Worm (Caenorhabditis elegans) whole organism, L1 larva: ENCODE data around the gene F07C6.2.

ENCODE experiments used
- aly-2 ChIP-seq: fragments of 150-350 bp; optimal IDR thresholded peaks from 2 replicates; lab custom pipeline; 2014; ENCODE audit warnings: missing biosample characterization, missing genetic modification characterization
- blmp-1 ChIP-seq: fragments of 150-350 bp; optimal IDR thresholded peaks from 2 replicates; lab custom pipeline; 2014; ENCODE audit warnings: missing biosample characterization, missing genetic modification characterization
- elt-2 ChIP-seq: sonication (generic microtip); optimal IDR thresholded peaks from 2 replicates; lab custom pipeline; 2016; ENCODE audit warnings: missing genetic modification characterization, mild to moderate bottlenecking, inconsistent platforms, missing compliant biosample characterization, missing genetic modification reagents
- elt-3 ChIP-seq, 6 experiments: fragments of 150-350 bp in 1 of 6; sonication (generic microtip); optimal IDR thresholded peaks; 2 replicates each; lab custom pipeline; 2017 to 2018; ENCODE audit warnings: missing biosample characterization in 6 of 6, missing genetic modification characterization in 6 of 6, inconsistent platforms in 1 of 6
- isw-1 ChIP-seq: fragments of 200-800 bp; sonication (Bioruptor generic); IDR thresholded peaks from 2 replicates; pipeline ENCODE4 v1.3.6; 2022; ENCODE audit warnings: missing genetic modification characterization, missing compliant biosample characterization
- lsy-2 ChIP-seq, 2 experiments: fragments of 150-350 bp; optimal IDR thresholded peaks; 2 replicates each; lab custom pipeline; 2014; ENCODE audit warnings: missing biosample characterization in 2 of 2, missing genetic modification characterization in 2 of 2
- mep-1 ChIP-seq: fragments of 150-350 bp; optimal IDR thresholded peaks from 2 replicates; lab custom pipeline; 2014; ENCODE audit warnings: missing biosample characterization, missing genetic modification characterization
- nhr-47 ChIP-seq: sonication (generic microtip); optimal IDR thresholded peaks from 2 replicates; lab custom pipeline; 2016; ENCODE audit warnings: mild to moderate bottlenecking, missing genetic modification characterization, moderate library complexity, missing compliant biosample characterization
- nhr-71 ChIP-seq: sonication (generic microtip); optimal IDR thresholded peaks from 2 replicates; lab custom pipeline; 2016; ENCODE audit warnings: mild to moderate bottlenecking, missing genetic modification characterization, moderate library complexity, missing compliant biosample characterization
- nhr-77 ChIP-seq: fragments of 150-350 bp; optimal IDR thresholded peaks from 2 replicates; lab custom pipeline; 2014; ENCODE audit warnings: missing biosample characterization, missing genetic modification characterization
- skn-1 ChIP-seq: fragments of 150-350 bp; optimal IDR thresholded peaks from 2 replicates; lab custom pipeline; 2014; ENCODE audit warnings: missing biosample characterization, missing genetic modification characterization
- ztf-11 ChIP-seq, 2 experiments: sonication (generic microtip); optimal IDR thresholded peaks; 2 replicates each; lab custom pipeline; 2016 to 2017; ENCODE audit warnings: missing genetic modification characterization in 2 of 2, missing biosample characterization in 1 of 2, missing compliant biosample characterization in 1 of 2

ce11 chrIV:12757470-12757869, 33.5 kb upstream of the F07C6.2 start, which contains the start of gene flp-9:
- TF ChIP-seq nhr-47 (tag; lab: Kevin White, UChicago) (no peak), nhr-77 (tag; lab: Kevin White, UChicago) (no peak), blmp-1 (tag; lab: Kevin White, UChicago) (no peak), elt-2 (no peak), ztf-11 (tag; optimal IDR thresholded peaks at IDR 0.05; lab: Kevin White, UChicago) (no peak), mep-1 (tag; lab: Kevin White, UChicago) (no peak), skn-1 (tag; lab: Kevin White, UChicago) (no peak), nhr-71 (no peak), aly-2 (no peak), lsy-2 (tag; optimal IDR thresholded peaks at IDR 0.05; lab: Kevin White, UChicago) (no peak), isw-1 (no peak), elt-3 (tag; optimal IDR thresholded peaks at IDR 0.05; lab: Kevin White, UChicago) (no peak)
